Worm (Caenorhabditis elegans): Measurements from ENCODE around the gene M117.1.

The M117.1 gene

DNA sequence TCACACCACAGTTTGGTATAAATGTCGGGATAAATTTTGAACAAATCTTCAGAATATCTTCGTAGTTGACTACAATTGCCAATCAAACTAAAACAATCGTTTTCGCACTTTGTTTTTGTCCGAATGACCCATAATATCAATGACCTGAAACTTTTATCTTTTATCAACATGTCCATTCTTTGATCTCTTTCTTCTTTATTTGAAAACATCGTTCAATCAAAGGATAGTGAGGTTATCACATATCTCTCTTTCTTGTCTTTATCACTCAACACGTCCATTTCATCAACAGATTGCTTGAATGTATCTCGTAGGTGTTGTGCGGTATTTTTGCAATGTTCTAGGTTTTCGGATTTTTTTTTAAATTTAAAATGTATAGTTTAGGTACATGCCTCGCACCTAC lies 5.0 kb upstream of the M117.1 start (continued):
- TF ChIP-seq unc-55 (GFP tag; optimal IDR thresholded peaks at IDR 0.05) (no peak), mdl-1 (tag; optimal IDR thresholded peaks at IDR 0.05) (no peak), nhr-77 (tag; optimal IDR thresholded peaks at IDR 0.05) (no peak), ztf-11 (tag; optimal IDR thresholded peaks at IDR 0.05) (no peak), R02D3.7 (tag; optimal IDR thresholded peaks at IDR 0.05) (no peak), lin-39 (tag; optimal IDR thresholded peaks at IDR 0.05) (no peak), nhr-25 (tag; optimal IDR thresholded peaks at IDR 0.05) (no peak)

DNA sequence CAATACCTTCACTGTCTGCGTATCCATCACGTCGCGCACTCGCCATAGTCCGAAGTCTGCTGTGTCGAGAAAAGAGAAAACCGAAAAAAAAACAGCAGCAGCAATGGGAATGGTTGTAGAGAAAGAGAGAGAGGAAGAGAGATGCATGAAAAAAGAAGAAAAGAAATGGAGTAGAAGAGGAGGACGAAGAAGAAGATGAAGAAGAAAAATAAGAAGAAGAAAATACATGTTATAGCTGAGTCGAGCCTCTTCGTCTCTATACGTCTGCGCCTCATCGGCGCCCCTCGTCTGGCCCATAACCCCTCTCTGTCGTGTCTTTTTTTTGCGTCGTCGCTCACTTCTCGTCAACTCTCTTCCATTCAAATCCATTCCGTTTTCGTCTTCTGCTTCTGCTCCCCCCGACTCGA lies 4.3 kb upstream of the M117.1 start:
- no peak for TF ChIP-seq nhr-10 (tag; optimal IDR thresholded peaks at IDR 0.05)
- peak; percentile 76 for TF ChIP-seq sem-4 (tag; optimal IDR thresholded peaks at IDR 0.05)
- no peak for TF ChIP-seq aly-2 (tag; optimal IDR thresholded peaks at IDR 0.05)
- TF ChIP-seq unc-39 (tag; optimal IDR thresholded peaks at IDR 0.05) = no peak
- TF ChIP-seq mab-5 (tag; optimal IDR thresholded peaks at IDR 0.05) = peak; percentile 80
- peak; percentile 96 for TF ChIP-seq C34F6.9 (tag; optimal IDR thresholded peaks at IDR 0.05)
- TF ChIP-seq crh-2 (tag; optimal IDR thresholded peaks at IDR 0.05) = peak; percentile 82
- TF ChIP-seq fos-1 (tag; optimal IDR thresholded peaks at IDR 0.05) = peak; percentile 56
- TF ChIP-seq zag-1 (tag; optimal IDR thresholded peaks at IDR 0.05) = peak; percentile 71
- TF ChIP-seq nhr-21 (tag; optimal IDR thresholded peaks at IDR 0.05) = peak; percentile 67
- peak; percentile 37 for TF ChIP-seq ceh-82 (tag; optimal IDR thresholded peaks at IDR 0.05)
- TF ChIP-seq lin-11 (tag; optimal IDR thresholded peaks at IDR 0.05) = peak; percentile 50
- peak; percentile 64 for TF ChIP-seq nhr-25 (tag; optimal IDR thresholded peaks at IDR 0.05)
- TF ChIP-seq lsy-2 (tag; optimal IDR thresholded peaks at IDR 0.05) = peak; percentile 35 to 78
- TF ChIP-seq F13H6.1 (tag; optimal IDR thresholded peaks at IDR 0.05) = peak; percentile 87
- TF ChIP-seq elt-3 (tag; optimal IDR thresholded peaks at IDR 0.05) = no peak
- peak; percentile 76 for TF ChIP-seq Y55F3AM.14 (GFP tag; optimal IDR thresholded peaks at IDR 0.05)
- TF ChIP-seq unc-55 (GFP tag; optimal IDR thresholded peaks at IDR 0.05) = peak; percentile 89
- TF ChIP-seq ZK546.5 (tag; optimal IDR thresholded peaks at IDR 0.05) = no peak
- TF ChIP-seq blmp-1 (tag; optimal IDR thresholded peaks at IDR 0.05; ENCODE audit: insufficient read depth) = peak; percentile 53
- TF ChIP-seq nhr-6 (tag; optimal IDR thresholded peaks at IDR 0.05) = peak; percentile 74
- no peak for TF ChIP-seq peb-1 (tag; optimal IDR thresholded peaks at IDR 0.05)
- peak; percentile 19 for TF ChIP-seq sma-3 (GFP tag; optimal IDR thresholded peaks at IDR 0.05)
- no peak for TF ChIP-seq snpc-4 (tag; optimal IDR thresholded peaks at IDR 0.05)
- TF ChIP-seq nhr-129 (tag; optimal IDR thresholded peaks at IDR 0.05) = peak; percentile 93
- TF ChIP-seq gmeb-1 (tag; optimal IDR thresholded peaks at IDR 0.05) = no peak
- TF ChIP-seq ztf-4 (tag; optimal IDR thresholded peaks at IDR 0.05) = peak; percentile 72
- TF ChIP-seq mdl-1 (tag; optimal IDR thresholded peaks at IDR 0.05) = peak; percentile 20 to 34
- TF ChIP-seq unc-62 (GFP tag; optimal IDR thresholded peaks at IDR 0.05) = peak; percentile 54
- TF ChIP-seq lin-13 (GFP tag; optimal IDR thresholded peaks at IDR 0.05) = peak; percentile 51
- peak; percentile 48 for TF ChIP-seq egl-27 (tag; optimal IDR thresholded peaks at IDR 0.05)
- TF ChIP-seq sma-9 (GFP tag; optimal IDR thresholded peaks at IDR 0.05) = peak; percentile 89
- TF ChIP-seq sma-9 (tag; optimal IDR thresholded peaks at IDR 0.05) = no peak

- TF ChIP-seq ceh-16 (tag; optimal IDR thresholded peaks at IDR 0.05) (no peak), nhr-6 (tag; optimal IDR thresholded peaks at IDR 0.05) (no peak), sma-9 (GFP tag; optimal IDR thresholded peaks at IDR 0.05) (peak; percentile 41), sma-9 (tag; optimal IDR thresholded peaks at IDR 0.05) (no peak), lsy-2 (tag; optimal IDR thresholded peaks at IDR 0.05) (peak in 1 of 2 experiments; percentile 10), ceh-82 (tag; optimal IDR thresholded peaks at IDR 0.05) (no peak)
Measured at ce11 chrIV:11812017-11812416, 2.0 kb upstream of the M117.1 start.

- TF ChIP-seq elt-1 (tag; optimal IDR thresholded peaks at IDR 0.05) (no peak), blmp-1 (tag; optimal IDR thresholded peaks at IDR 0.05; ENCODE audit: insufficient read depth) (no peak), ceh-16 (tag; optimal IDR thresholded peaks at IDR 0.05) (no peak), lsy-2 (tag; optimal IDR thresholded peaks at IDR 0.05) (peak in 1 of 2 experiments; percentile 14), crh-2 (tag; optimal IDR thresholded peaks at IDR 0.05) (peak; percentile 43), lin-11 (tag; optimal IDR thresholded peaks at IDR 0.05) (no peak), mdl-1 (tag; optimal IDR thresholded peaks at IDR 0.05) (no peak), F13H6.1 (tag; optimal IDR thresholded peaks at IDR 0.05) (peak; percentile 8), ztf-4 (tag; optimal IDR thresholded peaks at IDR 0.05) (no peak), ztf-11 (tag; optimal IDR thresholded peaks at IDR 0.05) (no peak), nhr-12 (tag; optimal IDR thresholded peaks at IDR 0.05) (no peak), dmd-4 (tag; optimal IDR thresholded peaks at IDR 0.05) (no peak), nhr-129 (tag; optimal IDR thresholded peaks at IDR 0.05) (no peak), C34F6.9 (tag; optimal IDR thresholded peaks at IDR 0.05) (peak; percentile 8), nhr-23 (tag; optimal IDR thresholded peaks at IDR 0.05) (no peak), nhr-25 (tag; optimal IDR thresholded peaks at IDR 0.05) (no peak), ama-1 (optimal IDR thresholded peaks at IDR 0.05) (peak; percentile 12), aly-2 (tag; optimal IDR thresholded peaks at IDR 0.05) (no peak), nhr-77 (tag; optimal IDR thresholded peaks at IDR 0.05) (no peak), lin-13 (GFP tag; optimal IDR thresholded peaks at IDR 0.05) (peak; percentile 1), sem-4 (tag; optimal IDR thresholded peaks at IDR 0.05) (peak; percentile 5)
Measured at ce11 chrIV:11820067-11820913, 6.2 kb downstream of the M117.1 start.
